Fruit fly (Drosophila melanogaster) whole organism, embryonic: Measurements from ENCODE around the gene CG10185.
A peak's percentile ranks its signal among the peaks of the same experiment; 100 is the strongest.

Experiments used
- Antp ChIP-seq: fragments of 200-800 bp; sonication (Bioruptor generic); optimal IDR thresholded peaks from 3 replicates; lab custom pipeline; 2016; ENCODE audit warnings: missing biosample characterization, missing genetic modification characterization
- CG10209 ChIP-seq: fragments of 200-800 bp; sonication (Bioruptor generic); optimal IDR thresholded peaks from 3 replicates; lab custom pipeline; 2017; ENCODE audit warnings: missing biosample characterization, mild to moderate bottlenecking, missing genetic modification characterization, missing genetic modification reagents
- CG11456 ChIP-seq: fragments of 200-800 bp; sonication (Bioruptor generic); IDR thresholded peaks from 3 replicates; pipeline ENCODE4 v1.3.6; 2022; ENCODE audit warnings: missing biosample characterization, missing genetic modification characterization
- CG11695 ChIP-seq: fragments of 200-800 bp; sonication (Bioruptor generic); IDR thresholded peaks from 3 replicates; pipeline ENCODE4 v1.3.6; 2022; ENCODE audit warnings: missing biosample characterization, missing genetic modification characterization
- CG12219 ChIP-seq: fragments of 200-800 bp; sonication (Bioruptor generic); optimal IDR thresholded peaks from 3 replicates; lab custom pipeline; 2018; ENCODE audit warnings: missing biosample characterization, mild to moderate bottlenecking, missing genetic modification characterization
- CG13624 ChIP-seq: fragments of 200-800 bp; sonication (Bioruptor generic); optimal IDR thresholded peaks from 2 replicates; lab custom pipeline; 2016; ENCODE audit warnings: missing biosample characterization, missing genetic modification characterization
- CG16815 ChIP-seq: fragments of 200-800 bp; sonication (Bioruptor generic); optimal IDR thresholded peaks from 3 replicates; lab custom pipeline; 2017; ENCODE audit warnings: missing biosample characterization, mild to moderate bottlenecking, missing genetic modification characterization
- CG17361 ChIP-seq: fragments of 200-800 bp; sonication (Bioruptor generic); IDR thresholded peaks from 3 replicates; pipeline ENCODE4 v1.3.6; 2022; ENCODE audit warnings: missing biosample characterization, missing genetic modification characterization
- CG18619 ChIP-seq: fragments of 200-800 bp; sonication (Bioruptor generic); optimal IDR thresholded peaks from 3 replicates; lab custom pipeline; 2017; ENCODE audit warnings: missing biosample characterization, mild to moderate bottlenecking, missing genetic modification characterization
- CG2129 ChIP-seq: fragments of 200-800 bp; sonication (Bioruptor generic); IDR thresholded peaks from 2 replicates; pipeline ENCODE4 v1.3.6; 2022; ENCODE audit warnings: missing biosample characterization, missing genetic modification characterization; ENCODE audit not compliant: partially characterized antibody
- CG2199 ChIP-seq: fragments of 200-800 bp; sonication (Bioruptor generic); IDR thresholded peaks from 3 replicates; pipeline ENCODE4 v1.3.6; 2022; ENCODE audit warnings: missing biosample characterization, missing genetic modification characterization
- CG2889 ChIP-seq: fragments of 200-800 bp; sonication (Bioruptor generic); IDR thresholded peaks from 3 replicates; pipeline ENCODE4 v1.3.6; 2022; ENCODE audit warnings: missing biosample characterization, missing genetic modification characterization
- CG33213 ChIP-seq: fragments of 200-800 bp; sonication (Bioruptor generic); optimal IDR thresholded peaks from 3 replicates; lab custom pipeline; 2016; ENCODE audit warnings: missing biosample characterization, missing genetic modification characterization
- CG3407 ChIP-seq: fragments of 200-800 bp; sonication (Bioruptor generic); optimal IDR thresholded peaks from 2 replicates; lab custom pipeline; 2018; ENCODE audit warnings: missing biosample characterization, mild to moderate bottlenecking, missing genetic modification characterization
- CG34422 ChIP-seq: fragments of 200-800 bp; sonication (Bioruptor generic); IDR thresholded peaks from 3 replicates; pipeline ENCODE4 v1.3.6; 2022; ENCODE audit warnings: missing biosample characterization, missing genetic modification characterization
- CG3726 ChIP-seq: fragments of 200-800 bp; sonication (Bioruptor generic); IDR thresholded peaks from 3 replicates; pipeline ENCODE4, ENCODE4 v1.3.6; 2022; ENCODE audit warnings: missing biosample characterization, missing genetic modification characterization
- CG4282 ChIP-seq: fragments of 200-800 bp; sonication (Bioruptor generic); optimal IDR thresholded peaks from 2 replicates; lab custom pipeline; 2016; ENCODE audit warnings: missing biosample characterization, missing genetic modification characterization
- CG4730 ChIP-seq: fragments of 200-800 bp; sonication (Bioruptor generic); IDR thresholded peaks from 2 replicates; pipeline ENCODE4 v1.3.6; 2022; ENCODE audit warnings: missing biosample characterization, missing genetic modification characterization
- CG7271 ChIP-seq: fragments of 200-800 bp; sonication (Bioruptor generic); optimal IDR thresholded peaks from 2 replicates; lab custom pipeline; 2018; ENCODE audit warnings: missing biosample characterization, mild to moderate bottlenecking, missing genetic modification characterization, moderate library complexity
- CrebB ChIP-seq: fragments of 200-800 bp; sonication (Bioruptor generic); optimal IDR thresholded peaks from 3 replicates; lab custom pipeline; 2018; ENCODE audit warnings: missing biosample characterization, mild to moderate bottlenecking, missing genetic modification characterization
- Dip2 ChIP-seq: fragments of 200-800 bp; sonication (Bioruptor generic); IDR thresholded peaks from 2 replicates; pipeline ENCODE4 v1.3.6; 2022; ENCODE audit warnings: missing biosample characterization, missing genetic modification characterization
- Doc2 ChIP-seq: fragments of 200-800 bp; sonication (Bioruptor generic); IDR thresholded peaks from 2 replicates; pipeline ENCODE4 v1.3.6; 2022; ENCODE audit warnings: missing biosample characterization, missing genetic modification characterization
- Dref ChIP-seq: fragments of 200-800 bp; sonication (Bioruptor generic); IDR thresholded peaks from 2 replicates; pipeline ENCODE4 v1.3.6; 2022; ENCODE audit warnings: missing biosample characterization, missing genetic modification characterization
- HLH3B ChIP-seq: fragments of 200-800 bp; sonication (Bioruptor generic); IDR thresholded peaks from 2 replicates; pipeline ENCODE4 v1.3.6; 2022; ENCODE audit warnings: missing biosample characterization, missing genetic modification characterization
- HmgD ChIP-seq: fragments of 200-800 bp; sonication (Bioruptor generic); optimal IDR thresholded peaks from 3 replicates; lab custom pipeline; 2016; ENCODE audit warnings: missing biosample characterization, missing genetic modification characterization
- Hr78 ChIP-seq, 2 experiments: fragments of 200-800 bp in 1 of 2; fragments of >200 bp in 1 of 2; sonication (Bioruptor generic) in 1 of 2; optimal IDR thresholded peaks; 2 replicates each; lab custom pipeline; 2017 to 2019; ENCODE audit warnings: missing biosample characterization in 2 of 2, missing genetic modification characterization in 2 of 2, mild to moderate bottlenecking in 1 of 2, moderate library complexity in 1 of 2
- Hsf ChIP-seq: fragments of 200-800 bp; sonication (Bioruptor generic); optimal IDR thresholded peaks from 3 replicates; lab custom pipeline; 2016; ENCODE audit warnings: missing biosample characterization, missing genetic modification characterization
- MBD-R2 ChIP-seq: fragments of 200-800 bp; sonication (Bioruptor generic); IDR thresholded peaks from 2 replicates; pipeline ENCODE4 v1.3.6; 2022; ENCODE audit warnings: missing biosample characterization, missing genetic modification characterization
- ab ChIP-seq: fragments of 200-800 bp; sonication (Bioruptor generic); optimal IDR thresholded peaks from 2 replicates; lab custom pipeline; 2016; ENCODE audit warnings: missing biosample characterization, missing genetic modification characterization
- al ChIP-seq: fragments of 200-800 bp; sonication (Bioruptor generic); IDR thresholded peaks from 2 replicates; pipeline ENCODE4 v1.3.6; 2022; ENCODE audit warnings: missing biosample characterization, missing genetic modification characterization
- cg ChIP-seq: fragments of 200-800 bp; sonication (Bioruptor generic); optimal IDR thresholded peaks from 3 replicates; lab custom pipeline; 2019; ENCODE audit warnings: missing biosample characterization, mild to moderate bottlenecking, missing genetic modification characterization, moderate library complexity
- crol ChIP-seq: fragments of 200-800 bp; sonication (Bioruptor generic); IDR thresholded peaks from 2 replicates; pipeline ENCODE4 v1.3.6; 2022; ENCODE audit warnings: missing biosample characterization, missing genetic modification characterization
- esg ChIP-seq: fragments of 200-800 bp; sonication (Bioruptor generic); conservative IDR thresholded peaks from 2 replicates; pipeline ENCODE4 v1.3.6; 2022; ENCODE audit warnings: missing biosample characterization, missing genetic modification characterization
- fd96Cb ChIP-seq: fragments of 200-800 bp; sonication (Bioruptor generic); optimal IDR thresholded peaks from 2 replicates; lab custom pipeline; 2018; ENCODE audit warnings: missing biosample characterization, mild to moderate bottlenecking, missing genetic modification characterization, moderate library complexity
- fru ChIP-seq: fragments of >200 bp; optimal IDR thresholded peaks from 2 replicates; lab custom pipeline; 2017
- fu2 ChIP-seq: fragments of 200-800 bp; sonication (Bioruptor generic); optimal IDR thresholded peaks from 2 replicates; lab custom pipeline; 2016; ENCODE audit warnings: missing biosample characterization, missing genetic modification characterization
- knrl ChIP-seq: fragments of 200-800 bp; sonication (Bioruptor generic); IDR thresholded peaks from 3 replicates; pipeline ENCODE4 v1.3.6; 2022; ENCODE audit warnings: missing biosample characterization, missing genetic modification characterization; ENCODE audit not compliant: partially characterized antibody
- lab ChIP-seq: fragments of 200-800 bp; sonication (Bioruptor generic); optimal IDR thresholded peaks from 3 replicates; lab custom pipeline; 2017; ENCODE audit warnings: missing biosample characterization, missing genetic modification characterization, mild to moderate bottlenecking, moderate library complexity, missing genetic modification reagents
- onecut ChIP-seq: fragments of 200-800 bp; sonication (Bioruptor generic); IDR thresholded peaks from 2 replicates; pipeline ENCODE4 v1.3.6; 2022; ENCODE audit warnings: missing biosample characterization, missing genetic modification characterization
- repo ChIP-seq: fragments of 200-800 bp; sonication (Bioruptor generic); optimal IDR thresholded peaks from 2 replicates; lab custom pipeline; 2016; ENCODE audit warnings: missing biosample characterization, missing genetic modification characterization
- ro ChIP-seq: fragments of 200-800 bp; sonication (Bioruptor generic); IDR thresholded peaks from 2 replicates; pipeline ENCODE4 v1.3.6; 2022; ENCODE audit warnings: missing biosample characterization, missing genetic modification characterization
- sisA ChIP-seq: fragments of 200-800 bp; sonication (Bioruptor generic); IDR thresholded peaks from 2 replicates; pipeline ENCODE4 v1.3.6; 2022; ENCODE audit warnings: missing biosample characterization, missing genetic modification characterization
- so ChIP-seq: fragments of 200-800 bp; sonication (Bioruptor generic); IDR thresholded peaks from 3 replicates; pipeline ENCODE4 v1.3.6; 2022; ENCODE audit warnings: missing biosample characterization, missing genetic modification characterization
- tap ChIP-seq: fragments of 200-800 bp; optimal IDR thresholded peaks from 3 replicates; lab custom pipeline; 2019; ENCODE audit warnings: missing biosample characterization, mild to moderate bottlenecking, missing genetic modification characterization, moderate library complexity
- tin ChIP-seq: fragments of 200-800 bp; sonication (Bioruptor generic); optimal IDR thresholded peaks from 3 replicates; lab custom pipeline; 2016; ENCODE audit warnings: missing biosample characterization, missing genetic modification characterization
- tio ChIP-seq: fragments of 200-800 bp; sonication (Bioruptor generic); optimal IDR thresholded peaks from 2 replicates; lab custom pipeline; 2017; ENCODE audit warnings: missing biosample characterization, missing genetic modification characterization, inconsistent platforms
- trh ChIP-seq: fragments of 200-800 bp; sonication (Bioruptor generic); optimal IDR thresholded peaks from 2 replicates; lab custom pipeline; 2016; ENCODE audit warnings: missing biosample characterization, missing genetic modification characterization
- twi ChIP-seq: fragments of 200-800 bp; optimal IDR thresholded peaks from 2 replicates; lab custom pipeline; 2019; ENCODE audit warnings: missing biosample characterization, mild to moderate bottlenecking, missing genetic modification characterization, moderate library complexity
- tx ChIP-seq: fragments of 200-800 bp; sonication (Bioruptor generic); optimal IDR thresholded peaks from 2 replicates; lab custom pipeline; 2016; ENCODE audit warnings: missing biosample characterization, missing genetic modification characterization
- vnd ChIP-seq: fragments of 200-800 bp; sonication (Bioruptor generic); IDR thresholded peaks from 3 replicates; pipeline ENCODE4 v1.3.6; 2022; ENCODE audit warnings: missing biosample characterization, missing genetic modification characterization; ENCODE audit not compliant: partially characterized antibody

The CG10185 gene

DNA sequence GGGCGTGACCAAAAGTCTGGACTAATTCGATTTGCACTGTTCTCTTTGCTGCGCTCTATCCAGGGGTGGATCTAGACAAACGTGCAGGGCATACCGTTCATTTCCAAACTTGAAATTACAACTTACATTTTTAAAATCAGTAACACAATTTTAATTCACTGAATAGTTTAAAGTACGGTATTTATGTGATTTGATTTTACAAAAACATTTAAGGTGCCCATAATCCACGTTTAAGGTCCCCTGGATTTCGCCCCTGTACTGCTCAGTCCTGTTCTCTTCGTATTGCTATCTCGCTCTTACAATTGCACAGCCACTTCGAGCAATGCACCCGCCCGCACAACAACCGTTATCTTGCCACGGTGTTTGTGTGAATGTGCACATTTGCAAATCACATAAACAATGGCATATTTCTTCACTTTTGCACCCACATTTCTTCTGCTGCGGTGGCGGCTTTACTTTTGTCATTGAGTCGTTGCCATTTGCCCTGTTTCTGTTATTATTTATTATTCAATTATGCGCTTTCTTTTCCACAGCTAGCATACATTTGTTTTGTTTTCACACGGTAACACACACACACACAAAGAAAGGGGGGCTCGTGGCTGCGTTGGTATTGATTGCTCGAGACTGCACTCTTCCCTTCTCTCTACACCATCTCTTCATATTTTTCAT lies 30.4 kb upstream of the CG10185 start (continued):
- TF ChIP-seq esg (peak; percentile 69), tin (GFP tag; lab: Kevin White, UChicago) (peak; percentile 80), fru (lab: Kevin White, UChicago) (no peak), cg (peak; percentile 82), Antp (GFP tag; lab: Kevin White, UChicago) (peak; percentile 78), onecut (peak; percentile 50), fd96Cb (tag; lab: Kevin White, UChicago) (peak; percentile 93), Dip2 (GFP tag; lab: Robert Waterston, UW) (no peak), CG2889 (GFP tag; lab: Robert Waterston, UW) (no peak), Hsf (GFP tag; lab: Kevin White, UChicago) (peak; percentile 75), crol (no peak), so (GFP tag; lab: Robert Waterston, UW) (no peak; the same call in 2 of the 3 replicates), tap (tag; lab: Kevin White, UChicago) (peak; percentile 70), HLH3B (GFP tag; lab: Robert Waterston, UW) (peak; percentile 77), CG7271 (tag; lab: Kevin White, UChicago) (peak; percentile 71), tio (peak; percentile 20), vnd (GFP tag; lab: Robert Waterston, UW) (peak; percentile 45; the same call in 1 of the 3 replicates), CG11695 (GFP tag; lab: Robert Waterston, UW) (peak; percentile 81), CG3407 (GFP tag; lab: Kevin White, UChicago) (peak; percentile 56), CG17361 (GFP tag; lab: Robert Waterston, UW) (peak; percentile 82), CG2129 (GFP tag; lab: Robert Waterston, UW) (no peak), CG4282 (GFP tag; lab: Kevin White, UChicago) (peak; percentile 1), HmgD (GFP tag; lab: Kevin White, UChicago) (no peak), CG33213 (GFP tag; lab: Kevin White, UChicago) (peak; percentile 55), CG34422 (GFP tag; lab: Robert Waterston, UW) (peak; percentile 81; the same call in 2 of the 3 replicates), Dref (GFP tag; lab: Robert Waterston, UW) (no peak), CG3726 (peak; percentile 83; the same call in 2 of the 3 replicates), Hr78 (GFP tag; optimal IDR thresholded peaks at IDR 0.05; lab: Kevin White, UChicago) (peak in 1 of 2 experiments; percentile 30), CG10209 (GFP tag; lab: Kevin White, UChicago) (peak; percentile 66), tx (peak; percentile 42), CG4730 (GFP tag; lab: Robert Waterston, UW) (peak; percentile 80), CG13624 (GFP tag; lab: Kevin White, UChicago) (peak; percentile 63), ro (GFP tag; lab: Robert Waterston, UW) (peak; percentile 50; the same call in 1 of the 2 replicates), repo (GFP tag; lab: Kevin White, UChicago) (peak; percentile 44), al (GFP tag; lab: Robert Waterston, UW) (peak; percentile 38; the same call in 1 of the 2 replicates), ab (GFP tag; lab: Kevin White, UChicago) (no peak), twi (tag; lab: Kevin White, UChicago) (peak; percentile 69), sisA (GFP tag; lab: Robert Waterston, UW) (peak; percentile 82), lab (GFP tag; lab: Kevin White, UChicago) (peak; percentile 73), Doc2 (GFP tag; lab: Robert Waterston, UW) (no peak), CrebB (peak; percentile 39), CG16815 (GFP tag; lab: Kevin White, UChicago) (peak; percentile 80), fu2 (GFP tag; lab: Kevin White, UChicago) (peak; percentile 13), MBD-R2 (GFP tag; lab: Robert Waterston, UW) (peak; percentile 12; the same call in 1 of the 2 replicates), CG12219 (GFP tag; lab: Kevin White, UChicago) (peak; percentile 72), CG18619 (GFP tag; lab: Kevin White, UChicago) (peak; percentile 56), trh (peak; percentile 32), CG2199 (GFP tag; lab: Robert Waterston, UW) (peak; percentile 68; the same call in 1 of the 3 replicates), knrl (GFP tag; lab: Robert Waterston, UW) (peak; percentile 45; the same call in 2 of the 3 replicates), CG11456 (GFP tag; lab: Robert Waterston, UW) (peak; percentile 56; the same call in 1 of the 3 replicates)
